Worm (Caenorhabditis elegans) whole organism, L4/young adult: ENCODE measurements around the gene col-14.
A peak's percentile ranks its signal among the peaks of the same experiment; 100 is the strongest.

ENCODE experiments used
- W03F9.2 ChIP-seq: fragments of 150-350 bp; optimal IDR thresholded peaks from 2 replicates; lab custom pipeline; 2014; ENCODE audit warnings: missing biosample characterization, missing genetic modification characterization
- dao-5 ChIP-seq: sonication (generic microtip); optimal IDR thresholded peaks from 2 replicates; lab custom pipeline; 2016; ENCODE audit warnings: missing genotype, missing genetic modification characterization, moderate library complexity, missing compliant biosample characterization
- him-1 ChIP-seq: sonication (generic microtip); optimal IDR thresholded peaks from 2 replicates; lab custom pipeline; 2016; ENCODE audit warnings: missing genotype, missing genetic modification reagents, missing genetic modification characterization, missing compliant biosample characterization

The col-14 gene

DNA sequence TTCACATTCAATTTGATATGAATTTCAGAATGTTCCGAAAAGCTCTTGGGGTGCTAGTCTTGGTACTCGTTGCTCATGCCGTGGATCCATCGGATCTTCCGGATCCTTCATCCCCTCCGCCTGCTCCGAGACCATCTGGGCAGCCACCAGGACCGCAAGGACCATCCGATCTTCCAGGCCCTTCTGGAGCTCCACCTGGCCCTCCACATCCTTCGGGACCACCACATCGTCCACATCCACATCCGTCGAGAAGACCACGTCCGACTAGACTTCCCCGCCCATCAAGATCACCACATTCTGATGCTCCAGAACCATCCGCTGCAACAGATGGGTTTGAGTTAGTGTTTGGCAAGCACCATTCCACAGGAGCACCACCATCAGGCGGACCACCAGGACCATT, 18.6 kb upstream of the col-14 start, which contains the start of gene clx-1:
TSS of gene clx-1 (plus strand) at position 30 of the 400 bp plus-strand sequence.
- no peak for TF ChIP-seq dao-5 (tag; lab: Kevin White, UChicago)
- no peak for TF ChIP-seq W03F9.2

DNA sequence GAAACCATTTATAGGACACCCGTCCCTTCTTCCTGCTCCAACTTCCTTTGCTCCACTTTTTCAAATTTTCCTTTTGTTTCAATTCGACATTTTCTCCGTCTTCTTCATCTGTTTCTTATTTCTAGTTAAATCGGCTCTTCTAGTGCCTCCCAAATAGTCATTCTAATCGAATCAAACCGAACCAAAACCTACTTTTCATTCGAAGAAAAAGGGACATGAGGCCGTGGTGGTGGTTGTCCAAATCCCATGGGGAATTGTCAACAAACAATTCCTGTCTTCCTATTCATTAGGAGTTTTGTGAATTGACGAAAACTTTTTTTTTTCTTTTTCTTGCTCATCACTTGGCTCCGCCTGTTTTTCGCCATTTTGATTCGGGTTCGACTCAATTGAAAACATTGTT, 16.6 kb upstream of the col-14 start:
- TF ChIP-seq dao-5 (tag; lab: Kevin White, UChicago), result no peak
- no peak for TF ChIP-seq W03F9.2
- no peak for TF ChIP-seq him-1

DNA sequence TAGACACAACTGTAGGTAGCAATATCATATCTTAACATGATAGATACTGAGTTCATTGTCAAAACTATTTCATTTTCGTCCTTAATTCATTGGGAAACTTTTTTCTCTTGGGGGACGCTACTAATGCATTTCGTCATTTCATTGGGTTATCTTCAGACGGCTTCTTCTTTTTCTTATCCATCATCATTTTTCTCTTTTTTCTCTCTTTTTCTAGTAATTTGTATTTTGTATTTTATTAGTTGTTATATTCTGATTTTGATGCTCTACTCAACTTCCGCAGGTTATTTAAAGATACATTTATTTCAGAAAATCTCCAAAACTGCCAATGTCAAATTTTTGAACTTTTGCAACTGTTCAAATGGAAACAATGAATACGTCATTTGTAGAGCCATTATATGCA, 9.7 kb upstream of the col-14 start, which contains the start of gene npr-35:
TSS of gene npr-35 (plus strand) at position 301 of the 400 bp plus-strand sequence.
- TF ChIP-seq him-1 (no peak), dao-5 (tag; lab: Kevin White, UChicago) (no peak), W03F9.2 (no peak)

DNA sequence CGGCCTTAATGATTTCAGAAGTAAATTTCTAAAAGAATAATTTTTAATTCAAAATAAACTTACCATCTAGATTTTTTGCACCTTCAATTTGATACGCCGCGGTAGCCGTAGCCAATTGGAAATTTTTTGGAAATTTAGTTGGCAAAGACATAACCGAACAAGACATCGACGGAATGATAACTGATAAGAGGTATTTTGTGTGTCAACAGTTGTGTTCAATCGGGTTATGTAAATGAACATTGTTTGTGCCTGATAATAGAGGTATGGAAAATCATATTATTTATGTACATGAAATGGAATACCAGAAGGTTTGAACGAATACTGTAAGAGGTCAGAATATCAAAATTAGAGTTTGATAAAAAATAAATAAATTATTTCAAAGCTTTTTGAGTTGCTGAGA, 5.4 kb upstream of the col-14 start, which contains the start of gene klo-1:
TSS of gene klo-1 (minus strand) at position 388 of the 400 bp plus-strand sequence.
- TF ChIP-seq W03F9.2, result no peak
- TF ChIP-seq dao-5 (tag; lab: Kevin White, UChicago), result no peak
- TF ChIP-seq him-1, result no peak

DNA sequence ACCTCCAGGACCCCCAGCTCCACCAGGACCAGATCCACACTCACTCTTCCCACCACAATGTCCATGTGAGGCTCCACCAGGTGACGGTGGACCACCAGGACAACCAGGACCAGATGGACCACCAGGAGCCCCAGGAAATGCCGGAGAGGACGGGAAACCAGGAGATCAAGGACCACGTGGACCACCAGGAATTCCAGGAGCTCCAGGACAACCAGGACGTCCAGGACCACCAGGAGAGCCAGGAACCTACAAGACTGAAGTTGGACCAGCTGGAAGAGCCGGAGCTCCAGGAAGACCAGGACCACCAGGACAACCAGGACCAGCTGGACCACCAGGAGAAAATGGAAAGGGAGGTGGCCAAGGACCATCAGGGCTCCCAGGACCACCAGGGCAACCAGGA, 906 bp downstream of the col-14 start:
- TF ChIP-seq him-1 (no peak), dao-5 (tag; lab: Kevin White, UChicago) (no peak), W03F9.2 (no peak)

DNA sequence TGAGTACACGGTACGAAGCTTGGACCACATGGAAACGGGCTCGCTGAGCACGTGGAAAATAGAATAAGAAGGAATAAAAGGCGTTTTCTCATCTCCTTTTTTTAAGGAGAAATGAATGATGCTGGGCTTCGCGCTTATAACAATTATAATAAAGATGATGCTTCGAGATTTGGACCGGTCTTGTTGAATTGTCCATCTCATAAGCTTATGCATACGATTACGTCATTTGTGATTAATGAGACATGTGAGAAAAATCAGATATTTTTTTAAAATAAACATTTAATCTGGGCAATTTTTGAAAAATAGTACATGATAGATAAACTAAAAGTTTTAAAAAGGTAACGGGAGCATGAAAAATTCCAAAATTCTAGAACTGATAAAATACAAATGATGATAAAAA, 4.0 kb downstream of the col-14 start, which contains the start of gene C46A5.4:
TSS of gene C46A5.4 (minus strand) at position 101 of the 400 bp plus-strand sequence.
- no peak for TF ChIP-seq him-1
- TF ChIP-seq dao-5 (tag; lab: Kevin White, UChicago), result no peak
- TF ChIP-seq W03F9.2, result no peak

DNA sequence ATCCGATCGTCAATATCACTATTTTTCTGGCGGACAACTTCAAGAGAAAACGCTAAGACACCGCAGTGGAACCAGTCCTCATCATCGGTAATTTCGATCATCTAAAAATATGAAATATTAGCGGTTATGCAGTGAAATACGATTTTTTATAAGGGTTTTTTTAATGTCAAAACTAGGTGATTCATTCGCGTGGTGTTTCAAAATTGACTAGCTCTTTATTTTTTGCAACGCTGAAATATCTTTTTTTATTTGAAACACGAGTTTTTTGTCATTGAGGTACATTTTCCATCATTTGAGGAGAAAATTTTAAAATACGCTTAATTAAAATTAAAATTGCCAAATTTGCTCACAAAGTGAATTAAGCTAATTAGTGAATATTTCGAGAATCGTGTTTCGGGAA, 6.3 kb downstream of the col-14 start, which contains the start of gene dsb-3:
TSS of gene dsb-3 (minus strand) at position 101 of the 400 bp plus-strand sequence.
- TF ChIP-seq him-1 (no peak), dao-5 (tag; lab: Kevin White, UChicago) (no peak), W03F9.2 (no peak)

DNA sequence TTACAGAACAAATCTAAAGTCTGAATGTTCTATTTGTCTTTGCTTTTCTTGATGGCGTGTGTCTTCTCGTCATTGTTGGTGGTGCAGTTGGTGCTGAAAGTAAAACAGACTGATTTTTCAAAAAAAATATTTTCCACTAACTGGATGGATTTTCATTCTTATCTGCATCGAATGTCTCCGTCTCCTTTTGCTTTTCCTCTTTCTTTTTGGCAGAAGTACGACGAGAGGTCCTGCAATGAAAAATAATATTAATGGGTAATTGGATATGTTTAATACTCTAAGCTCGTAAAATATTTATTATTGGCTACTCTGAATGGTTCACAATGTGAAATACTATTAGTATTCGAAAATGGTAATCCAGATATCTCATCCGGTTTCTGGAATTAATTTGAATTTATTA, 6.9 kb downstream of the col-14 start, which contains the start of gene del-7:
TSS of gene del-7 (plus strand) at position 301 of the 400 bp plus-strand sequence.
- TF ChIP-seq W03F9.2 (no peak), him-1 (no peak), dao-5 (tag; lab: Kevin White, UChicago) (no peak)

DNA sequence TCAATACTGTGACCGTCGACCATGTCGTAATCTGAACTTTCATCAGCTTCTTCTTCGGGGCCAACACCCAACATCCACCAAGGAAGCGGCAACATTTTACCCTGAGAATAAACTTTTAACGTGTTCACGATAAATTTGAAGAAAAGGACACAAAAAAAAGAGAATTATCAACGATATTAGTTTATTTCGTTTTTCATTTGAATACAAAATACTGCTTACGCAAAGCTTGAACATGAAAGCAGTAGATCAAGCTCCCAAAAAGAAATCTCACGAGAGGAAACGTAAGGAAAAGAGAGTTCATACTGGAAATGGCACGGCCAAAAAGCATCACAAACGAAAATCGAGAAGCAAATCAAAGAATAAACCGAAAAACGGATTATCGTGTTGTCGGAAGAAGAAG, 10.5 kb downstream of the col-14 start, which contains the start of the genes C46A5.6 and C46A5.1:
TSS of gene C46A5.6 (minus strand) at position 101 of the 400 bp plus-strand sequence.
TSS of gene C46A5.1 (plus strand) at position 184 of the 400 bp plus-strand sequence.
- TF ChIP-seq W03F9.2, result no peak
- TF ChIP-seq him-1, result no peak
- no peak for TF ChIP-seq dao-5 (tag; lab: Kevin White, UChicago)

DNA sequence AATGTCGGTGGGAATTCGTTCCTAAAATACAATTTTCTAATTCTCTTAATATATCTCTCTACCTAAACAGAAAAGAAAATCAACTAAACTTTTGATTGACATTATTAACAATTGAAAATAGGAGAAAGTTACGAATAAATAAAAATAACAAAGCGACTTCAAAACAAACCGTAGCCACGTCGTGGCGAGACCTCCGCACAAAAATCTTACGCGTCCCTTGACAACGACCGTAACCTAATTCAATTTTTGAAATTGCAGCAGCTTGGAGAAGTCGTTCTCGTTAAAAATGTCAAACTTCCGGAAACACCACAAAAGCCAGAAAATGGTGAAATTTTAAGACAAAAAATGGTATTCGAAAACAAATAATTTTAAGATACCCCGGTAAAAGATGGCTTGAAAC, 11.1 kb downstream of the col-14 start:
- TF ChIP-seq him-1 (no peak), W03F9.2 (peak; percentile 37)

DNA sequence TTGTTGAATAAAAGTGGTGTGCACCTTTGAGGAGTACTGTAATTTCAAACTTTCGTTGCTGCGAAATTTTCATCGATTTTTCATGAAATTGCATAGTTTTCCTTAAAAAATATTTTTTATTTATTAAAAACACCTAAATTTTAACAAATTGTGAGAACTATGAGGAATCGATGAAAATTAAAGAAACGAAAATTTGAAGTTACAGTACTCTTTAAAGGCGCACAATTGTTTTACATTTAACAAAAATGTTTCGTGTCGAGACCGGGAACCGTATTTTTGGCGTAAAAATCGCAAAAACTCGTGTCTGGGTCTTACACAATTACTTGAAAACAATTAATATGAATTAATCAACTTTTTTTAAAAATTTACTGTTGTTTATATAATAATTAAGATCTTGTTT, 17.0 kb downstream of the col-14 start, which contains the start of gene rdl-1:
TSS of gene rdl-1 (minus strand) at position 101 of the 400 bp plus-strand sequence.
- no peak for TF ChIP-seq dao-5 (tag; lab: Kevin White, UChicago)
- TF ChIP-seq him-1, result no peak
- no peak for TF ChIP-seq W03F9.2

DNA sequence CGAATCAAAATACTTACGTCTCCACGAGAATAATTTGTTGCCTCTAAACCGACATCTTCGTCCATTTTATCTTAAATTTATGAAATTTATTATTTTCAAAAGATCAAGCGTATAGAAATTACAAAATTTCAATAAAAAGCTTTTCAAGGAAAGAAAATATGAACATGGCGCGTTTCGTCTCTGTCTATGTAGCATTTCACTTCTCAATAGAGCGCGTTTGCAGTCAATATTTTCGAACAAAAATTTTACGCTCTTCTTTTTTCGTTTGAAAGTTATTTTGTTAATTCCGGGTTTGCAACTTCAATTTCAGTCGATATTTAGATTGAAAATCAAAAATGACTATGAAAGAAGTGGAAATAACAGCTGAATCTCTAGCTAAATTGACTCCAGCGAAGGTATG, 21.0 kb downstream of the col-14 start, which contains the start of the genes hcf-1 and swd-2.2:
TSS of gene hcf-1 (minus strand) at position 70 of the 400 bp plus-strand sequence.
TSS of gene swd-2.2 (plus strand) at position 206 of the 400 bp plus-strand sequence.
- TF ChIP-seq W03F9.2 (peak; percentile 46), him-1 (no peak)

DNA sequence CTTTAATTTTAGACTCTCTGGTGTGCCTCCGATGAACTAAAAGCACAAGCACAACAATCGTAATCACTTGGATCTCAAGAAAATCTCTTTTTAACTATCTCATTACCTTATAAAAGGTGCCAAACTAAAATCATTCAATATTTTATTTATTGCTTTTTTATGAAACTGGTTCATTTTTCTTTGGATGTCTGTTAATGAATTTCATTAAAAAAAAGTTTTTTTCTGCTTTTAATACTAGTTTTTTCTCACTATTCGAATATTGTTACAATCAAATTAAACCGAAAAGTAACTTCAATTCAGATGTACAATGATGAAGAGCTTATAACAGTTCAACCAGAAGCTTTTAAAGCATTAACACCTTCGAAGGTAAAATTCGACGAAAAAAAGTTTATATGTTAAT, 22.5 kb downstream of the col-14 start, which contains the start of gene swd-2.1:
TSS of gene swd-2.1 (plus strand) at position 301 of the 400 bp plus-strand sequence.
- TF ChIP-seq him-1 (no peak), W03F9.2 (no peak), dao-5 (tag; lab: Kevin White, UChicago) (no peak)

DNA sequence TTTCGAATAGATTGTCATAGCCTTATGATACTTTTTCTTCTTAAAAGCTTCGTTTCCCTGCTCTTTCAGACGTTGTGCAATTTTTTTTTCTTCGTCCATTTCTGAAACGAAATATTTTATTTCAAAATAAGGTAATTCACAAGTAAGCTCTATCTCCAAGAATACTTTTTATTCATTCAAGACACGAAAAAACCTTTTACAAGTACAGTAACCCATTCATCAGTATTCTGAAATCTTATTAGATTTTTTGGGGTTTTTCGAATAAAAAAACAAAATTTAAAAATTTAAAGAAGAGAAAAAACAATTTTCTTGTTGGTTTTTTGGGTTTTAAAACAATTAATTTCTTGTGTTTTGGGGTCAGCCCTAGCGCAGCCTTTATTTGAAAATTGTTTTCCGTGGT, 25.7 kb downstream of the col-14 start, which contains the start of gene rpap-3:
TSS of gene rpap-3 (minus strand) at position 101 of the 400 bp plus-strand sequence.
- no peak for TF ChIP-seq W03F9.2
- no peak for TF ChIP-seq him-1
- no peak for TF ChIP-seq dao-5 (tag; lab: Kevin White, UChicago)

DNA sequence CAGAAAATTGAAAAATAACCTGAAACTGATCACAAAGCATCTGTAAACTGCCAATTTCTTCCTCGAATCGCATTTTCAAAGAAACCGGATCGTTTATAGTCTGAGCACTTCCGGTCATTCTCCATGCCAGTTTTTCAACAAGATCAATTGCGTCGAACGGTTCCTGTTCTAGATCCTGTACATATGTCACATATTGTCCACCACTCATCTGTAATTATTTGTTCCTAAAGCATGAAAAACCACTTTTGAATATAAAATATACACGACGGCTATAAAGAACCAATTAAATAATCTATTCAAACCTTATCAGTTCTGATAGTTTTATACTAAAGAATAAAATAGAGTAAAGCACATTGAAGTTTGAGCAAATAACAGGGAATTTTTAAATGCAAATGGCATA, 29.1 kb downstream of the col-14 start, which contains the start of gene sec-10:
TSS of gene sec-10 (minus strand) at position 208 of the 400 bp plus-strand sequence.
- TF ChIP-seq dao-5 (tag; lab: Kevin White, UChicago) (no peak), W03F9.2 (no peak), him-1 (no peak)
